Fruit fly (Drosophila melanogaster) whole organism, adult: Measurements from ENCODE around the gene Kat60.

Experiments
- CG11617 ChIP-seq: fragments of 200-800 bp; sonication (Bioruptor generic); optimal IDR thresholded peaks from 2 replicates; lab custom pipeline; 2017; ENCODE audit warnings: mild to moderate bottlenecking, missing biosample characterization, missing genetic modification reagents, missing genetic modification characterization
- CG12768 ChIP-seq: fragments of 200-800 bp; sonication (Bioruptor generic); optimal IDR thresholded peaks from 2 replicates; lab custom pipeline; 2017; ENCODE audit warnings: missing biosample characterization, missing genetic modification characterization, mild to moderate bottlenecking, moderate library complexity, missing genetic modification reagents
- CG14711 ChIP-seq: fragments of 200-800 bp; sonication (Bioruptor generic); optimal IDR thresholded peaks from 2 replicates; lab custom pipeline; 2018; ENCODE audit warnings: missing biosample characterization, mild to moderate bottlenecking, missing genetic modification characterization, moderate library complexity
- CG1620 ChIP-seq: fragments of 200-800 bp; sonication (Bioruptor generic); optimal IDR thresholded peaks from 2 replicates; lab custom pipeline; 2016; ENCODE audit warnings: missing biosample characterization, missing genetic modification characterization
- CG33017 ChIP-seq: fragments of 200-800 bp; sonication (Bioruptor generic); optimal IDR thresholded peaks from 2 replicates; lab custom pipeline; 2018; ENCODE audit warnings: missing biosample characterization, mild to moderate bottlenecking, missing genetic modification characterization, moderate library complexity
- CG5204 ChIP-seq: fragments of 200-800 bp; sonication (Bioruptor generic); optimal IDR thresholded peaks from 2 replicates; lab custom pipeline; 2016; ENCODE audit warnings: missing biosample characterization, missing genetic modification characterization
- CG7045 ChIP-seq: fragments of 200-800 bp; sonication (Bioruptor generic); optimal IDR thresholded peaks from 2 replicates; lab custom pipeline; 2017; ENCODE audit warnings: missing biosample characterization, mild to moderate bottlenecking, missing genetic modification characterization
- CG7101 ChIP-seq: fragments of 200-800 bp; sonication (Bioruptor generic); optimal IDR thresholded peaks from 2 replicates; lab custom pipeline; 2018; ENCODE audit warnings: missing biosample characterization, mild to moderate bottlenecking, missing genetic modification characterization, moderate library complexity
- Clk ChIP-seq: fragments of 200-800 bp; sonication (Bioruptor generic); optimal IDR thresholded peaks from 2 replicates; lab custom pipeline; 2017; ENCODE audit warnings: missing biosample characterization, missing genetic modification characterization
- Crg-1 ChIP-seq: fragments of 200-800 bp; sonication (Bioruptor generic); optimal IDR thresholded peaks from 2 replicates; lab custom pipeline; 2016; ENCODE audit warnings: missing biosample characterization, missing genetic modification characterization
- Hr96 ChIP-seq: fragments of 200-800 bp; sonication (Bioruptor generic); optimal IDR thresholded peaks from 2 replicates; lab custom pipeline; 2016; ENCODE audit warnings: missing biosample characterization, missing genetic modification characterization
- Mnt ChIP-seq: fragments of 200-800 bp; sonication (Bioruptor generic); optimal IDR thresholded peaks from 2 replicates; lab custom pipeline; 2016; ENCODE audit warnings: missing biosample characterization, mild to moderate bottlenecking, missing genetic modification characterization
- bab1 ChIP-seq: fragments of 200-800 bp; sonication (Bioruptor generic); optimal IDR thresholded peaks from 3 replicates; lab custom pipeline; 2019; ENCODE audit warnings: missing biosample characterization, mild to moderate bottlenecking, missing genetic modification characterization, moderate library complexity
- cic ChIP-seq: fragments of 200-800 bp; sonication (Bioruptor generic); optimal IDR thresholded peaks from 2 replicates; lab custom pipeline; 2017; ENCODE audit warnings: missing biosample characterization, mild to moderate bottlenecking, missing genetic modification characterization, moderate library complexity
- cnc ChIP-seq, 2 experiments: fragments of >200 bp; optimal IDR thresholded peaks; 2 replicates each; lab custom pipeline; 2017
- kay ChIP-seq: fragments of 200-800 bp; sonication (Bioruptor generic); peaks from one replicate; lab custom pipeline; 2016; ENCODE audit warnings: missing biosample characterization, missing genetic modification characterization, borderline replicate concordance
- ovo ChIP-seq: fragments of 200-800 bp; sonication (Bioruptor generic); optimal IDR thresholded peaks from 2 replicates; lab custom pipeline; 2016; ENCODE audit warnings: missing biosample characterization, missing genetic modification characterization
- pad ChIP-seq: fragments of 200-800 bp; sonication (Bioruptor generic); optimal IDR thresholded peaks from 3 replicates; lab custom pipeline; 2017; ENCODE audit warnings: missing biosample characterization, missing genetic modification characterization, mild to moderate bottlenecking, moderate library complexity, missing genetic modification reagents
- tj ChIP-seq: fragments of 200-800 bp; sonication (Bioruptor generic); optimal IDR thresholded peaks from 3 replicates; lab custom pipeline; 2017; ENCODE audit warnings: missing biosample characterization, mild to moderate bottlenecking, missing genetic modification characterization, moderate library complexity
- toe ChIP-seq: fragments of 200-800 bp; sonication (Bioruptor generic); optimal IDR thresholded peaks from 2 replicates; lab custom pipeline; 2016; ENCODE audit warnings: missing biosample characterization, missing genetic modification characterization

Gene Kat60

DNA sequence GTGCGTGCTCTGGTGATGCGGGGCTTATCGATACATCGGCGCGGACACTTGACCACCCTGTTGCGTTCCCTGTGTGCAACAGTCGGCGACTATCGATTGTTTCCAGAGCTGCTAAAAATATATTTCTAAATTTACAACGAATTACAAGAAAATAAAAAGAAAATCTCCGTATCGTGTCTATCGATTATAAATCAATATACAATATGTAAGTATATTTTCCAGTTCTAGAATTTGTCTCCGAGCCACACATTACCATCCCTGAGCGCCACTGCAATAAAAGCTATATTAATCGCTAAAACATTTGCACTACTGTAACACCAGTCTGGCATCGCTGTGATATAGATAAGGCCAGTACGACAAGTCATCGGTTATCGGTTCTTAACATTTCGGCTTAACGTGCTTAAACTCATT lies at the start of gene Kat60, which contains the start of gene Mms19:
Gene Kat60 (minus strand): TSS at position 13 of the 411 bp plus-strand sequence.
Gene Mms19 (plus strand): TSS at position 347 of the 411 bp plus-strand sequence.
- TF ChIP-seq pad (GFP tag; lab: Kevin White, UChicago) (peak; percentile 58), cic (GFP tag; lab: Kevin White, UChicago) (no peak), toe (peak; percentile 93), Clk (GFP tag; lab: Kevin White, UChicago) (peak; percentile 59), CG14711 (peak; percentile 91), Hr96 (GFP tag; lab: Kevin White, UChicago) (no peak), CG33017 (peak; percentile 44), CG12768 (peak; percentile 43), CG7045 (peak; percentile 64), Mnt (GFP tag; lab: Kevin White, UChicago) (peak; percentile 80), tj (GFP tag; lab: Kevin White, UChicago) (peak; percentile 76), bab1 (GFP tag; lab: Kevin White, UChicago) (peak; percentile 32), CG7101 (tag; lab: Kevin White, UChicago) (peak; percentile 61), cnc (optimal IDR thresholded peaks at IDR 0.05; lab: Kevin White, UChicago) (no peak), CG1620 (GFP tag; lab: Kevin White, UChicago) (peak; percentile 86), Crg-1 (GFP tag; lab: Kevin White, UChicago) (peak; percentile 17), kay (GFP tag; lab: Kevin White, UChicago) (no peak), CG5204 (GFP tag; lab: Kevin White, UChicago) (no peak), CG11617 (GFP tag; lab: Kevin White, UChicago) (peak; percentile 56), ovo (GFP tag; lab: Kevin White, UChicago) (peak; percentile 62)

DNA sequence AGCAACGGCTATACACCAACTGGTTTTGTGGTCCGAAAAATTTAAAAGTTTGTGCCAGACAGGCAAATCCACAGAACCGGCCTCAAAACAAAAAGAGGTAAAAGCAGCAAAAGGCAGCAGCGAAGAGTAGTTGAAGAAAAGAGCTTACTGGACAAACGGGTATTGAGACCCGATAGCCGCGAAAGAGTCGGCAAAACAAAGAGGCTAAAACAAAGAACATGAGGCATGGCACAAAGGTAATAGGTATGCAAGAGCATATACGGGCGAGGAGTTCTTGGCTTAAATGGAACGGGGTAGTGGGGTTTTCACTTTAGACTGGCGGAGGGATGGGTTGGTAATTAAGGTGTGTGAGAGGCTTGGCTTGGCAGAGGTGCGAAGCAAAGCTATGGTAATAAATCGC lies 49.1 kb upstream of the Kat60 start:
- TF ChIP-seq CG12768: no peak
- TF ChIP-seq tj (GFP tag; lab: Kevin White, UChicago): peak; percentile 91
- TF ChIP-seq cnc (optimal IDR thresholded peaks at IDR 0.05; lab: Kevin White, UChicago): no peak

DNA sequence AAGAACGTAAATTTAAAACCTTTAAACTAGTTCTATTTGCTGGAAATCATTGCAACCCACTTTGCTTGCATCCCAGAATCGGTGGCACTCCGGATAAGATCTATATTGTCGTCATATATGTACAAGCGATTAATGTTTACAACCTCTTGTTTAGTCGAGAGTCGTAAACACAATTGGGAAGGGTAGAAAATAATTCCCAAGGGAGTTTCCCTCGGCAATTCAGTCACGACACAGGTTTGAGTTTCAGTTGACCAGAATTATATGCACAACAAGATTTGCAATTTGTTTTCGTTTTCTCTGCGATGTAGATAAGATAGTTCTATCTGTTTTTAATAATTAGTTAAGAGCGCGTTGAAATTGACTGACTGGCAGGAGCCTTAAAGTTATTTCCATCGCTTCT lies 48.4 kb upstream of the Kat60 start:
- no peak for TF ChIP-seq Clk (GFP tag; lab: Kevin White, UChicago)
- TF ChIP-seq cic (GFP tag; lab: Kevin White, UChicago): peak; percentile 42
- peak; percentile 28 for TF ChIP-seq kay (GFP tag; lab: Kevin White, UChicago)
- no peak for TF ChIP-seq Mnt (GFP tag; lab: Kevin White, UChicago)
- TF ChIP-seq CG11617 (GFP tag; lab: Kevin White, UChicago): no peak
- peak; percentile 50 for TF ChIP-seq CG33017
- no peak for TF ChIP-seq Crg-1 (GFP tag; lab: Kevin White, UChicago)
- no peak for TF ChIP-seq CG7045

DNA sequence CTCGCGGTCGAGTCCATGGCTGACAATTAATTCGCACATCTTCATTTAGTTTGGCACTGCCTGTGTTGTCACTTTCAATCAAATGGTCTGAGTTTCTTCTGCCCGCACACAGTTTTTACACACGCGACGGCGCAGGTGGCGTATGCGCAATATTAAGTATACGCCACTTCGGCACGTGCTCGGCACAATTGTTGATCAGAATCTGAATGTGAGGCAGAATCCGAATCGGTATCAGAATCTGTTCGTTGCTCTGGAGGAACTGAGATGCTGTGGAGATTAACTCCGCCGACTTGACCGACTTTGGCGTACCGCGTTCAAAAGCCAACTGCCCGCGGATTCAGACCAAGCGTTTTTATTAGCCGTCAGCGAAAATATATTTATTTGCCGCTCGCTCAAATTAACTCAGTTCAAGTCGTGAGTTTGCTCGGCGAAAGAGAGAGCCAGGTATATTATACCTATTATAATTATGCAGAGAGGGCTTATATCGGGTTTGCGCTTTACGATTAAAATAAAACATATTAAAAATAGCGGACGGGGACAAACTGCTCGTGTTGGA lies 47.7 kb upstream of the Kat60 start:
- no peak for TF ChIP-seq CG33017
- TF ChIP-seq cnc (optimal IDR thresholded peaks at IDR 0.05; lab: Kevin White, UChicago): no peak
- no peak for TF ChIP-seq Hr96 (GFP tag; lab: Kevin White, UChicago)
- TF ChIP-seq kay (GFP tag; lab: Kevin White, UChicago): peak; percentile 7
- TF ChIP-seq cic (GFP tag; lab: Kevin White, UChicago): peak; percentile 15
- TF ChIP-seq Mnt (GFP tag; lab: Kevin White, UChicago): peak; percentile 15
- no peak for TF ChIP-seq CG7045
- no peak for TF ChIP-seq CG5204 (GFP tag; lab: Kevin White, UChicago)
- peak; percentile 91 for TF ChIP-seq tj (GFP tag; lab: Kevin White, UChicago)
- no peak for TF ChIP-seq CG1620 (GFP tag; lab: Kevin White, UChicago)

DNA sequence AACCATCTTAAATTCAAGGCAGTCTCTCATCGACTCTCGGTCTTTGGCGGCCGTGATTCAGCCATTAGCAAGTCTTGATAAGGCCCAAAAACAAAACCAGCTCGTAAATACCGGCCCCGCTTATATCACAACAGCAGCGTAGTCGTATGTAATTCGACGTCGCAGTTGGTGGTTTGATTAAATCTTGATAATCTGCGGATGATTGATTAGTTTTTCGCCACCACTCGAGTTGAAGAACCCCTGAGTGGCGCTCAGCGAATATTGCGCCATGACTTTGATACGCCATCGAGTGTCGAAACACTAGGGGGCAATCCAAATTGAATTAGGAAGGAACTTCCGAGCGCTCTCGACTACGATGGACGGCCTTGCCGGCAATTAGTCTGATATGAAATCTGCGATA lies 46.6 kb upstream of the Kat60 start:
- TF ChIP-seq CG7045 (no peak), CG12768 (peak; percentile 1)

DNA sequence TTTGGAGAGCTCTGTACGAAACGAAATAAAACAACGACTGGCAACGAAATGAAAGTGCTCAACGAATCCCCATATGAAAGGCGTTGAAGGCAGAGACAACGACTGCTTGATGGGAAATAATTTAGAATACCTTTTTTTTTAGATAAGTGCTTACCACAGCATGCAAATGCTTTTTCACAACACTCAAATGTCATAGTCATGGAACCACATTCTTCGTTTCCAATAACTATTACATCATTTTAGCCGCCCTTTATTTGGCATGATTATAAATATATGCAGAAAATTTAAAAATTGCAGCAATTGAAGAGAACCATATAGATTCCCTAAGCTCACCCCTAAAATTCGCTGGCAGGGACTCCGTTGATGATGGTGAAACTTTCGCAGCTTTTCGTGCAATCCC lies 45.7 kb upstream of the Kat60 start, which contains the start of gene CG31538:
Gene CG31538 (minus strand): TSS at position 101 of the 400 bp plus-strand sequence.
- TF ChIP-seq Crg-1 (GFP tag; lab: Kevin White, UChicago) (no peak), kay (GFP tag; lab: Kevin White, UChicago) (peak; percentile 21), Mnt (GFP tag; lab: Kevin White, UChicago) (no peak), CG33017 (no peak)

DNA sequence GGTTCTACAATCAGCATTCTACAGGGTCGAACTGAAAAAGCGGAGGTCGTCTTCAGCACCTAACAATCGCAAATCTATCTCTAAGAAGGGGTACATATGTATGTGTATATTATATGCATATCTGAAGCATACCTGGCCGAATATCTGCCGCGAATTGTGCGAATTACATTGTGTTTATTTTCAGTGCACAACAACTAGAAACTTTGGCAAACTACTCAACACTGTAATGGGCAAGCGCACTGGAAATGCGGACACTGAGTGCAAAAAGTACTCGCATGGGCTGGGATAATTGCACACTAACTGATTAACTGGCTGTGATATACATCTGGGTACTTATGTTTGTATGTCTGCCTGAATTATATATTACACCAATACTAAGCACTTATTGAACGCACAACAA lies 38.8 kb upstream of the Kat60 start:
- TF ChIP-seq CG12768 (peak; percentile 73), Mnt (GFP tag; lab: Kevin White, UChicago) (peak; percentile 58), kay (GFP tag; lab: Kevin White, UChicago) (no peak), cic (GFP tag; lab: Kevin White, UChicago) (peak; percentile 38), CG14711 (peak; percentile 16), toe (no peak), ovo (GFP tag; lab: Kevin White, UChicago) (no peak), tj (GFP tag; lab: Kevin White, UChicago) (peak; percentile 43), CG33017 (peak; percentile 42), Hr96 (GFP tag; lab: Kevin White, UChicago) (no peak), Clk (GFP tag; lab: Kevin White, UChicago) (peak; percentile 37), bab1 (GFP tag; lab: Kevin White, UChicago) (peak; percentile 13), CG7045 (peak; percentile 32), CG5204 (GFP tag; lab: Kevin White, UChicago) (no peak), pad (GFP tag; lab: Kevin White, UChicago) (peak; percentile 67), CG1620 (GFP tag; lab: Kevin White, UChicago) (peak; percentile 67), CG11617 (GFP tag; lab: Kevin White, UChicago) (peak; percentile 29), cnc (optimal IDR thresholded peaks at IDR 0.05; lab: Kevin White, UChicago) (no peak), CG7101 (tag; lab: Kevin White, UChicago) (peak; percentile 66), Crg-1 (GFP tag; lab: Kevin White, UChicago) (peak; percentile 62)
